Worm (Caenorhabditis elegans): ENCODE data around the gene grp-1.

Gene grp-1

ce11 chrIII:8043784-8044183, 41.7 kb upstream of the grp-1 start (continued):
- peak; percentile 17 for TF ChIP-seq nhr-76 (tag; optimal IDR thresholded peaks at IDR 0.05)
- peak; percentile 98 for TF ChIP-seq lin-13 (GFP tag; optimal IDR thresholded peaks at IDR 0.05)
- TF ChIP-seq nhr-77 (tag; optimal IDR thresholded peaks at IDR 0.05) = peak; percentile 99
- peak; percentile 75 for TF ChIP-seq elt-2 (tag; optimal IDR thresholded peaks at IDR 0.05)
- TF ChIP-seq sox-4 (tag; optimal IDR thresholded peaks at IDR 0.05) = peak; percentile 85
- peak; percentile 50 for TF ChIP-seq unc-62 (GFP tag; optimal IDR thresholded peaks at IDR 0.05)
- TF ChIP-seq lin-39 (tag; optimal IDR thresholded peaks at IDR 0.05) = peak; percentile 69
- TF ChIP-seq zip-4 (GFP tag; optimal IDR thresholded peaks at IDR 0.05) = peak; percentile 49
- TF ChIP-seq swsn-7 (tag; optimal IDR thresholded peaks at IDR 0.05) = peak; percentile 95
- peak; percentile 87 for TF ChIP-seq ztf-4 (tag; optimal IDR thresholded peaks at IDR 0.05)
- peak; percentile 96 to 98 for TF ChIP-seq efl-1 (optimal IDR thresholded peaks at IDR 0.05)
- peak; percentile 87 to 98 for TF ChIP-seq efl-1 (GFP tag; optimal IDR thresholded peaks at IDR 0.05 in 1 of 2)
- TF ChIP-seq nhr-19 (GFP tag; conservative IDR thresholded peaks at IDR 0.05) = peak; percentile 94
- TF ChIP-seq grh-1 (GFP tag; IDR thresholded peaks at IDR 0.05) = peak; percentile 75
- TF ChIP-seq lsy-2 (tag; optimal IDR thresholded peaks at IDR 0.05) = peak; percentile 96 to 98
- TF ChIP-seq ceh-82 (tag; optimal IDR thresholded peaks at IDR 0.05) = peak; percentile 99
- TF ChIP-seq isw-1 (GFP tag; IDR thresholded peaks at IDR 0.05) = peak; percentile 96
- TF ChIP-seq mef-2 (tag; optimal IDR thresholded peaks at IDR 0.05) = peak; percentile 69
- peak; percentile 31 for TF ChIP-seq Y116A8C.19 (tag; optimal IDR thresholded peaks at IDR 0.05; ENCODE audit: borderline replicate concordance)
- TF ChIP-seq ces-1 (GFP tag; optimal IDR thresholded peaks at IDR 0.05) = peak; percentile 92
- TF ChIP-seq ceh-88 (GFP tag; IDR thresholded peaks at IDR 0.05) = peak; percentile 92
- peak; percentile 80 for TF ChIP-seq F16B12.6 (tag; optimal IDR thresholded peaks at IDR 0.05)
- TF ChIP-seq efl-3 (GFP tag; optimal IDR thresholded peaks at IDR 0.05) = no peak
- TF ChIP-seq tlp-1 (tag; optimal IDR thresholded peaks at IDR 0.05) = no peak
- TF ChIP-seq nhr-71 (tag; optimal IDR thresholded peaks at IDR 0.05) = peak; percentile 98
- peak; percentile 97 for TF ChIP-seq zag-1 (tag; optimal IDR thresholded peaks at IDR 0.05)
- TF ChIP-seq unc-86 (tag; optimal IDR thresholded peaks at IDR 0.05) = peak; percentile 94
- peak; percentile 45 for TF ChIP-seq ceh-90 (tag; optimal IDR thresholded peaks at IDR 0.05)
- peak; percentile 80 for TF ChIP-seq ceh-8 (GFP tag; optimal IDR thresholded peaks at IDR 0.05)
- peak; percentile 86 for TF ChIP-seq egl-13 (tag; optimal IDR thresholded peaks at IDR 0.05)
- TF ChIP-seq sptf-1 (tag; optimal IDR thresholded peaks at IDR 0.05) = no peak
- TF ChIP-seq ama-1 (optimal IDR thresholded peaks at IDR 0.05) = no peak
- peak; percentile 86 for TF ChIP-seq mab-9 (GFP tag; IDR thresholded peaks at IDR 0.05)
- peak; percentile 95 for TF ChIP-seq ceh-63 (GFP tag; optimal IDR thresholded peaks at IDR 0.05)
- TF ChIP-seq snu-23 (GFP tag; optimal IDR thresholded peaks at IDR 0.05) = peak; percentile 99
- no peak for TF ChIP-seq unc-30 (tag; optimal IDR thresholded peaks at IDR 0.05)

DNA sequence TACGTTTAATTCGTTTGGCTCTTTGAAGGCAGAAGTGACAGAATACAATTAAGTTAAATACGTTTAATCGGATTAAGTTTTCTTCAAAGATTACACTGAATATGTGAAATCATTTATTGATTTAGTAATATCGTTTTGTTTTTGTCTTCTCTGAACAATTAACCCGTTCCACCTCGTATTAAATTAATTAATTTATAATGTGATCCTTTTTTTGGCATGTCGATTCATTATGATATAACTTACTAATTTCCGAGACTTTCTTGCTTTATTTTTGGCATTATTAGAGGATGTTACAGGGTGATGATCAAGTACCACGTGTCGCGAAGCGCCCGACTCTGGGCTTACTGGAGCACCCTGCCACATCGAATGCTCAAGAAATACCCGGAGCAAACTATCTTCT, 41.3 kb upstream of the grp-1 start, which contains the start of gene K12H4.5:
Gene K12H4.5 (plus strand): TSS at position 301 of the 400 bp plus-strand sequence.
- TF ChIP-seq unc-130 (tag; optimal IDR thresholded peaks at IDR 0.05) (no peak), ceh-8 (GFP tag; optimal IDR thresholded peaks at IDR 0.05) (no peak), nhr-237 (tag; optimal IDR thresholded peaks at IDR 0.05) (no peak)

DNA sequence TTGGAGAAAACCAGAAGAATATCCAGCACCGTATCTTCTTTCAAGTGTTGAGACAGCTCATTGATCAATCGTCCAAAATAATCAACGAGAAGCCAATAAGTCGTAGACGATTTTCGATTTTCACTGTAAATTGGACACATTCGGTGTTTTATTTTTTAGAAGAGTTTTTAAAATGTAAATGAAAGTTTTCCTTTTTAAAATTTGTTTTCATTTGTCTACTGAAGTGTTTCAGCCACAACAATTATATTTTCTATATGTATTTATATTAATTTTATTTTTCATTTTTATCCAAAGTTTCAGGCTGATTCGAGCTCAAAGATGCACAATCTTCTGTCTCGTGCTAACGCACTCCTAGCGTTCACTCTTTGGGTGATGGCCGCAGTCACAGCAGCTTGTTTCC, 40.8 kb upstream of the grp-1 start, which contains the start of gene spcs-3:
Gene spcs-3 (plus strand): TSS at position 301 of the 400 bp plus-strand sequence.
- TF ChIP-seq nhr-28 (tag; optimal IDR thresholded peaks at IDR 0.05) (no peak), fkh-4 (tag; optimal IDR thresholded peaks at IDR 0.05; ENCODE audit: borderline replicate concordance) (no peak), efl-3 (GFP tag; optimal IDR thresholded peaks at IDR 0.05) (no peak), skn-1 (tag; optimal IDR thresholded peaks at IDR 0.05) (no peak)

All from whole organism, L1 larva.